Fruit fly (Drosophila melanogaster): ENCODE measurements around the gene Prp40.

Gene Prp40

dm6 chr2L:3056448-3056790, 33.4 kb downstream of the Prp40 start, which contains the start of gene FASN1 (continued):
- TF ChIP-seq ranshi (GFP tag; IDR thresholded peaks at IDR 0.05), result 0 out of 2 replicates have a peak, but pooled peaks have one; percentile 50
- TF ChIP-seq CG42726 (GFP tag; IDR thresholded peaks at IDR 0.05; ENCODE audit: partially characterized antibody), result 0 out of 2 replicates have a peak, but pooled peaks have one; percentile 31
- peak; percentile 36; the same call in 1 of the 2 replicates for TF ChIP-seq Drgx (GFP tag; IDR thresholded peaks at IDR 0.05)
- 0 out of 3 replicates have a peak, but pooled peaks have one; percentile 22 for TF ChIP-seq Opbp (GFP tag; IDR thresholded peaks at IDR 0.05; ENCODE audit: partially characterized antibody)
- peak; percentile 23 for TF ChIP-seq CG5180 (GFP tag; optimal IDR thresholded peaks at IDR 0.05)
- 0 out of 2 replicates have a peak, but pooled peaks have one; percentile 3 for TF ChIP-seq aop (GFP tag; IDR thresholded peaks at IDR 0.05)
- TF ChIP-seq CG12071 (GFP tag; optimal IDR thresholded peaks at IDR 0.05), result peak; percentile 65
- peak; percentile 38; the same call in 1 of the 3 replicates for TF ChIP-seq sr (GFP tag; IDR thresholded peaks at IDR 0.05)
- TF ChIP-seq Atf6 (GFP tag; IDR thresholded peaks at IDR 0.05), result peak; percentile 25; the same call in 1 of the 2 replicates
- peak; percentile 61; the same call in 1 of the 2 replicates for TF ChIP-seq Bgb (GFP tag; IDR thresholded peaks at IDR 0.05; ENCODE audit: partially characterized antibody)
- TF ChIP-seq B-H1 (GFP tag; IDR thresholded peaks at IDR 0.05), result no peak
- TF ChIP-seq pfk (GFP tag; optimal IDR thresholded peaks at IDR 0.05), result peak; percentile 33
- peak; percentile 37; the same call in 1 of the 2 replicates for TF ChIP-seq Adf1 (GFP tag; IDR thresholded peaks at IDR 0.05)
- TF ChIP-seq kni (GFP tag; optimal IDR thresholded peaks at IDR 0.05), result no peak
- peak; percentile 11 for TF ChIP-seq Deaf1 (tag; optimal IDR thresholded peaks at IDR 0.05)
- TF ChIP-seq CG18262 (tag; optimal IDR thresholded peaks at IDR 0.05), result peak; percentile 27
- TF ChIP-seq nerfin-1 (tag; optimal IDR thresholded peaks at IDR 0.05), result peak; percentile 12
- no peak for TF ChIP-seq Dll (GFP tag; IDR thresholded peaks at IDR 0.05; ENCODE audit: partially characterized antibody)
- TF ChIP-seq sens (GFP tag), result peak; percentile 43
- peak; percentile 45; the same call in 1 of the 2 replicates for TF ChIP-seq tna (GFP tag; IDR thresholded peaks at IDR 0.05; ENCODE audit: partially characterized antibody)
- peak; percentile 42 for TF ChIP-seq CG13296 (GFP tag; optimal IDR thresholded peaks at IDR 0.05)
- TF ChIP-seq Trl (optimal IDR thresholded peaks at IDR 0.05), result peak; percentile 63 to 70
- TF ChIP-seq Trl (GFP tag; optimal IDR thresholded peaks at IDR 0.05), result no peak
- TF ChIP-seq inv (GFP tag; IDR thresholded peaks at IDR 0.05; ENCODE audit: partially characterized antibody), result peak; percentile 25; the same call in 1 of the 2 replicates
- TF ChIP-seq Hey (tag; optimal IDR thresholded peaks at IDR 0.05), result peak; percentile 8
- TF ChIP-seq H15 (GFP tag; IDR thresholded peaks at IDR 0.05), result no peak
- TF ChIP-seq ci (GFP tag; IDR thresholded peaks at IDR 0.05), result peak; percentile 73
- TF ChIP-seq CG4282 (GFP tag; optimal IDR thresholded peaks at IDR 0.05), result peak; percentile 1
- no peak for TF ChIP-seq Dip3 (GFP tag; optimal IDR thresholded peaks at IDR 0.05)
- TF ChIP-seq lab (GFP tag; optimal IDR thresholded peaks at IDR 0.05), result peak; percentile 26
- peak; percentile 62 for TF ChIP-seq mirr (GFP tag; optimal IDR thresholded peaks at IDR 0.05)
- no peak for TF ChIP-seq crol (GFP tag; IDR thresholded peaks at IDR 0.05)
- TF ChIP-seq Fer1 (GFP tag; optimal IDR thresholded peaks at IDR 0.05), result peak; percentile 19
- TF ChIP-seq CG7987 (GFP tag; optimal IDR thresholded peaks at IDR 0.05), result peak; percentile 64
- peak; percentile 46 for TF ChIP-seq caup (GFP tag; optimal IDR thresholded peaks at IDR 0.05; ENCODE audit: severe bottlenecking)
- no peak for TF ChIP-seq trem (tag; optimal IDR thresholded peaks at IDR 0.05)
- peak; percentile 10 for TF ChIP-seq Antp (GFP tag; optimal IDR thresholded peaks at IDR 0.05)
- no peak for TF ChIP-seq CG9797 (GFP tag; optimal IDR thresholded peaks at IDR 0.05)
- peak; percentile 70; the same call in 2 of the 4 replicates for TF ChIP-seq Gug (GFP tag; IDR thresholded peaks at IDR 0.05)
- no peak for TF ChIP-seq ERR (GFP tag; optimal IDR thresholded peaks at IDR 0.05)
- TF ChIP-seq luna (GFP tag; optimal IDR thresholded peaks at IDR 0.05), result no peak
- TF ChIP-seq CG17912 (GFP tag; optimal IDR thresholded peaks at IDR 0.05), result no peak
- TF ChIP-seq esg (GFP tag; conservative IDR thresholded peaks at IDR 0.05), result no peak
- no peak for TF ChIP-seq repo (GFP tag; optimal IDR thresholded peaks at IDR 0.05)
- TF ChIP-seq CG12659 (GFP tag; optimal IDR thresholded peaks at IDR 0.05), result no peak
- TF ChIP-seq CG11398 (GFP tag; optimal IDR thresholded peaks at IDR 0.05), result peak; percentile 27
- peak; percentile 3; the same call in 1 of the 2 replicates for TF ChIP-seq ara (GFP tag; IDR thresholded peaks at IDR 0.05)
